Fruit fly (Drosophila melanogaster): Measurements from ENCODE around the gene CG34355.
A peak's percentile ranks its signal among the peaks of the same experiment; 100 is the strongest.

CG34355 gene

DNA sequence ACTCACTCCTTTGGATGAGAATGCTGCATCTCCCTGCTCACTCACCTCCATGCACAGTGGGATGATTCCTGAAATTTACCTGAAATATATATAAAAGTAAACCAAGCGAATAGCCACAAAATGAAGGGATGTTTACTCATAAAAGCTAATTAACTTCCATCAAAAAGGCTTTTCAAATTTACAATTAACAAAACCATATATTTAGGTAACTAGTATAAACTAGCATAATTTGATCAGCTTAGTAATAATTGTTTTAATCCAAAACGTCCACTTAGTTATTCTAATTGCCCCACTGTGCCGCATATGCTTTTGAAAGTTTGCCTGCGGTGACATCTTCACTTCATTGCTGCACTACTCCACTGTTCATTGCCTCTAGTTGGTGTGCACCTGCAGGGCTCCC, 19.7 kb upstream of the CG34355 start (continued):
- no peak for TF ChIP-seq CG1792 (GFP tag; optimal IDR thresholded peaks at IDR 0.05)
- TF ChIP-seq sim (GFP tag; IDR thresholded peaks at IDR 0.05): peak; percentile 68
- TF ChIP-seq lola (GFP tag; optimal IDR thresholded peaks at IDR 0.05): peak in 1 of 3 experiments; percentile 91
- peak; percentile 9 for TF ChIP-seq Fer1 (GFP tag; optimal IDR thresholded peaks at IDR 0.05)
- TF ChIP-seq chm (GFP tag; IDR thresholded peaks at IDR 0.05): peak; percentile 71; the same call in 1 of the 2 replicates

DNA sequence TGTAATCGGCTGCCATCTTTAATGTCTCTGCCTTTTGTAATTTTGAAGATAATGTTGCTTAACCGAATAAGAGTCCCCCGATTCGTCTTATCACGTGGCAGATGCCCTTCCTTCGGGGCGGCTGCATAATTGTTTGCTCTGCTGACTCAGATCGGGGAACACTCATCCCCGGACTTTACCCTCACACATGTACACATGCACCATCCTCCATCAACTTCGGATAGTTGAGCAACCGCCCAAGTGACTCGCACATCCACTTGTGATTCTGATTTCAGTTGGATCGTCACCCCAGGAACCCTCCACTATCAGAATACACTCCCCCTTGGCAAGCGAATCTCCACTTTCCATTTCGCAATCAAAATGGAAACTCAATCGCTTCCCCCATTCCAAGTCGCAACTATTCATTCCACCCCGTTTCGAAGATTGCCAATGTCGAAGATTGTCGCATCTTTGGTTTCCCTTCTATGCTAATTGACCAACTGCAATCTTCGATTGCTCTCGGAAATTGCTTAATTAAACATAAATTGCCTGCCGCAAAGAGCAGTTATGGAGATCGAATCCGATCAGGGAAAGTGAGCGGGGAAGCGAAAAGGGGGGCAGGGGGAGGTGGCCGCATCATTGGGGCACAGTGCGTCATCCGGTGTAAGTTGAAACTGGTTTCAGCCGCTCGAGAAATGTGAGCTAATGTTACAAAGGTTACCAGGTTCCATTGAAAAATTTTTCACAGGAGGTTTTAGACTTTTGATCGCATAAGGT, 18.6 kb upstream of the CG34355 start:
- TF ChIP-seq sd (tag; optimal IDR thresholded peaks at IDR 0.05) (no peak), Blimp-1 (GFP tag; optimal IDR thresholded peaks at IDR 0.05) (peak; percentile 93), CG8478 (optimal IDR thresholded peaks at IDR 0.05) (no peak), CG4360 (GFP tag; IDR thresholded peaks at IDR 0.05) (no peak), Awh (GFP tag; IDR thresholded peaks at IDR 0.05) (no peak), salm (tag; optimal IDR thresholded peaks at IDR 0.05) (no peak), D19A (tag; optimal IDR thresholded peaks at IDR 0.05) (peak; percentile 27), kay (GFP tag; optimal IDR thresholded peaks at IDR 0.05) (peak; percentile 3), scrt (GFP tag; optimal IDR thresholded peaks at IDR 0.05) (no peak), Sry-δ (GFP tag; optimal IDR thresholded peaks at IDR 0.05) (no peak), Hsf (GFP tag; optimal IDR thresholded peaks at IDR 0.05) (no peak), ken (GFP tag; IDR thresholded peaks at IDR 0.05) (0 out of 3 replicates have a peak, but pooled peaks have one; percentile 6), kni (GFP tag; optimal IDR thresholded peaks at IDR 0.05) (peak; percentile 31), Ets65A (GFP tag) (peak; percentile 45), pros (GFP tag; optimal IDR thresholded peaks at IDR 0.05) (peak; percentile 20), D (optimal IDR thresholded peaks at IDR 0.05) (no peak), D (GFP tag; optimal IDR thresholded peaks at IDR 0.05) (no peak), Pdp1 (GFP tag; optimal IDR thresholded peaks at IDR 0.05) (peak in 1 of 2 experiments; percentile 8), BEAF-32 (GFP tag; optimal IDR thresholded peaks at IDR 0.05) (no peak), cg (GFP tag; optimal IDR thresholded peaks at IDR 0.05) (no peak), Dfd (GFP tag; optimal IDR thresholded peaks at IDR 0.05) (no peak), nom (GFP tag; optimal IDR thresholded peaks at IDR 0.05) (peak; percentile 87), crol (GFP tag; IDR thresholded peaks at IDR 0.05) (peak; percentile 62)

DNA sequence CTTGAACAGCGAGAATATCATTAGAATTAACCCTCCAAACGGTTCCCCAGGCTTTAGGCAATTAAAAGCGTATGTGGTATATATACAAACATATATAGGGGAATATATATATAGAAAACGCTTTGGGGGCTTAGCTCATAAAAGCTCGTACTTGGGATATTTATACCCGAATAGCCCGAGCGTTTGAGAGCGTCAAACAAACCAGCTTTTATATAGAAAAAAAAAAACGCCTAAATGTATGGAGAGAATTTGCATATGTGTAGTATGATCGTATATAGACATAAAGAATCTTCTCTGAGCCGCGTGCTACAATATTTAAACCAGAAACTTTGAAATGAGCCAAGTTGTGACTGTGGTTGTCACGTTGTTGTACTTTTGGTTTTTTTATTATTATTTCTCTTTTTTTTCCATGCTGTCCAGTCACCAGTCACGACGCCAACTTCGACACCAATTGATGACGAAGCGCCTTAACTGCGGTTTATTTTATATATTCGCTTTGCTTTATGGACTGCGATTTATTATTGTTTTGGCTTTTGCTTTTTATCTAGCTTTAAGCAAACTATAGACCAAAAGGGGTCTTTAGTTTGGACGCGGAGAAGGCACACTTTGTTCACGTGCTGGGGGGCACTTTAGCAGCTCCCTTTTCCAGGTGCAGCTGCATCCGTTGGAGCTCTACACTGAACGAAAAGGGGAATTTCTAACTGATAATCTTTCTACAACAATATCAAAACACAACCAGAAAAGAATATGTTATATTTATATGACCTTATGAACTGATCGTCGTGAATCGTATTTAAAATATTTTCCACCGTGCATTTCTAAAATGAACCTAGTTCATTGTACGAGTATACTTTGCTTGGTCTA, 16.7 kb upstream of the CG34355 start:
- TF ChIP-seq CG32772 (GFP tag; IDR thresholded peaks at IDR 0.05) (peak; percentile 34; the same call in 1 of the 2 replicates), Trl (optimal IDR thresholded peaks at IDR 0.05) (no peak), Trl (GFP tag; optimal IDR thresholded peaks at IDR 0.05) (no peak), sob (GFP tag; IDR thresholded peaks at IDR 0.05) (no peak), zfh1 (GFP tag; IDR thresholded peaks at IDR 0.05) (peak; percentile 45; the same call in 1 of the 3 replicates), Xrp1 (GFP tag; IDR thresholded peaks at IDR 0.05) (peak; percentile 78), CG31441 (GFP tag; IDR thresholded peaks at IDR 0.05) (peak; percentile 49; the same call in 1 of the 2 replicates), hkb (optimal IDR thresholded peaks at IDR 0.05) (no peak), hkb (GFP tag; IDR thresholded peaks at IDR 0.05) (0 out of 2 replicates have a peak, but pooled peaks have one; percentile 7), CG10267 (tag; optimal IDR thresholded peaks at IDR 0.05) (peak; percentile 19), pnt (GFP tag; optimal IDR thresholded peaks at IDR 0.05) (peak; percentile 19), shn (GFP tag; optimal IDR thresholded peaks at IDR 0.05) (no peak), vnd (GFP tag; IDR thresholded peaks at IDR 0.05; ENCODE audit: partially characterized antibody) (no peak), CG1647 (GFP tag; optimal IDR thresholded peaks at IDR 0.05) (no peak), CG9437 (GFP tag; optimal IDR thresholded peaks at IDR 0.05) (no peak), CG7839 (tag; optimal IDR thresholded peaks at IDR 0.05) (peak; percentile 17), CG1792 (GFP tag; optimal IDR thresholded peaks at IDR 0.05) (no peak), dmrt11E (tag; optimal IDR thresholded peaks at IDR 0.05) (peak; percentile 6), lov (optimal IDR thresholded peaks at IDR 0.05) (no peak), lov (GFP tag; IDR thresholded peaks at IDR 0.05) (0 out of 3 replicates have a peak, but pooled peaks have one; percentile 57), sens (GFP tag) (peak; percentile 73)

Measured in whole organism, embryonic.